Worm (Caenorhabditis elegans) whole organism, midembryonic: ENCODE measurements around the gene C15C8.6.

ENCODE experiments used
- cog-1 ChIP-seq: sonication (generic microtip); optimal IDR thresholded peaks from 2 replicates; lab custom pipeline; 2016; ENCODE audit warnings: missing genetic modification characterization, missing compliant biosample characterization
- flt-1 ChIP-seq: fragments of 200-800 bp; sonication (Bioruptor generic); IDR thresholded peaks from 2 replicates; pipeline ENCODE4 v1.3.6; 2022; ENCODE audit warnings: missing genetic modification characterization, missing compliant biosample characterization
- klf-2 ChIP-seq: fragments of 200-800 bp; sonication (Bioruptor generic); conservative IDR thresholded peaks from 2 replicates; pipeline ENCODE4 v1.3.6; 2022; ENCODE audit warnings: missing genetic modification reagents, missing genetic modification characterization, missing compliant biosample characterization
- med-1 ChIP-seq: sonication (generic microtip); optimal IDR thresholded peaks from 2 replicates; lab custom pipeline; 2017; ENCODE audit warnings: missing genetic modification characterization, mild to moderate bottlenecking, missing compliant biosample characterization, antibody characterized with exemption, missing genetic modification reagents; ENCODE audit not compliant: insufficient read depth
- ref-1 ChIP-seq: fragments of 200-800 bp; sonication (Bioruptor generic); conservative IDR thresholded peaks from 2 replicates; pipeline ENCODE4 v1.3.6; 2022; ENCODE audit warnings: missing genetic modification reagents, missing genetic modification characterization, missing compliant biosample characterization
- ztf-29 ChIP-seq: fragments of 200-800 bp; sonication (Bioruptor generic); IDR thresholded peaks from 2 replicates; pipeline ENCODE4 v1.3.6; 2022; ENCODE audit warnings: missing genetic modification reagents, missing genetic modification characterization, missing compliant biosample characterization

DNA sequence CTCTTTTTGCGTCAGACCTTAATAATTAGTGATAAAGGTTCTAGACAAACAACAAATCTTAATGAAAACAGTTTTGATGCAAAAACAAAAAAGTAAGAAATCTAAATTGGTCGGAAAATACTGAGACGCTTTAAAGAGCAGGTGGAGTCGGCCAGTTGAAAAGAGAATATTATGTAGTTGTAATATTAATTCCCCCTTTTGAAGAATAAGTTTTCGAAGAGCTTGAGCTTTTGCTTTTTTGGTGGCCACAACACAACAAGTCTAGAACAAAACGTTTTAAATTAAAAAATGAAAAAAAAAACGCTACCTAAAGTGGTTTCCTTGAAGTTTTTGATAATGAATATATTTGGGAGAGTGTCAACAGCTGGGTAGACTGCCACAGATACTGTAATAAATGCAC is 34.9 kb downstream of the C15C8.6 start, which contains the start of gene str-178:
- no peak for TF ChIP-seq flt-1 (GFP tag; lab: Robert Waterston, UW)
- TF ChIP-seq med-1 (GFP tag; lab: Kevin White, UChicago), result no peak
- TF ChIP-seq cog-1 (tag; lab: Kevin White, UChicago), result no peak
- TF ChIP-seq ztf-29 (GFP tag; lab: Robert Waterston, UW), result no peak
- no peak for TF ChIP-seq ref-1 (GFP tag; lab: Robert Waterston, UW)
- no peak for TF ChIP-seq klf-2
